Worm (Caenorhabditis elegans): ENCODE data around the gene col-144.
A peak's percentile ranks its signal among the peaks of the same experiment; 100 is the strongest.

Gene col-144

DNA sequence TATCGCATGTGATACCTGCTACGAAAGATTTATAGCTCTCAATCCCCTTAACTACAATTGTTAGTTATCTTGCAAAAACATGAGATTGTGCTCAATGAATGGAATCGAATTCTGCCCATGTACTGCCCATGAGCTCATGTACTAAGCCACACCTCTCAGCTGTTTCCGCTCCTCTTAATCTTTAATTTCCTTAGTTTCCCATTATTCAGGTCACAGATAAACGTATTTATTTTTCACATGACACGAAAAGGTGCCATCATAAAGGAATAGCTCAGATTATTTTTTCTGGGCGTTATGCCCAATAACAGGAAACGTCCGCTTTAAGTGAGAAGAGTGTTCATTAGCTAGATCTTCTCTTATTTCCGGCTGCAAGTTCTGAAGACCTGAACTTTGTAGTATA, 25.6 kb upstream of the col-144 start (continued):
- no peak for TF ChIP-seq mef-2 (tag; optimal IDR thresholded peaks at IDR 0.05)
- TF ChIP-seq ces-1 (GFP tag; optimal IDR thresholded peaks at IDR 0.05) = no peak
- TF ChIP-seq fkh-4 (tag; optimal IDR thresholded peaks at IDR 0.05; ENCODE audit: borderline replicate concordance) = no peak
- TF ChIP-seq mdl-1 (tag; optimal IDR thresholded peaks at IDR 0.05) = no peak
- TF ChIP-seq irx-1 (tag; optimal IDR thresholded peaks at IDR 0.05) = no peak
- no peak for TF ChIP-seq unc-130 (tag; optimal IDR thresholded peaks at IDR 0.05)
- no peak for TF ChIP-seq nhr-237 (tag; optimal IDR thresholded peaks at IDR 0.05)
- no peak for TF ChIP-seq alr-1 (tag; optimal IDR thresholded peaks at IDR 0.05; ENCODE audit: borderline replicate concordance)
- TF ChIP-seq aha-1 (tag; optimal IDR thresholded peaks at IDR 0.05) = no peak
- TF ChIP-seq pqm-1 (tag; optimal IDR thresholded peaks at IDR 0.05) = no peak
- TF ChIP-seq nhr-76 (tag; optimal IDR thresholded peaks at IDR 0.05) = no peak
- no peak for TF ChIP-seq efl-3 (GFP tag; optimal IDR thresholded peaks at IDR 0.05)
- TF ChIP-seq elt-3 (tag; optimal IDR thresholded peaks at IDR 0.05) = no peak
- no peak for TF ChIP-seq ceh-63 (GFP tag; optimal IDR thresholded peaks at IDR 0.05)
- peak; percentile 59 for TF ChIP-seq pax-3 (tag; optimal IDR thresholded peaks at IDR 0.05)
- TF ChIP-seq zip-4 (GFP tag; optimal IDR thresholded peaks at IDR 0.05) = no peak
- no peak for TF ChIP-seq snu-23 (GFP tag; optimal IDR thresholded peaks at IDR 0.05)
- TF ChIP-seq nhr-71 (tag; optimal IDR thresholded peaks at IDR 0.05) = peak; percentile 29
- peak; percentile 48 for TF ChIP-seq sox-4 (tag; optimal IDR thresholded peaks at IDR 0.05)
- TF ChIP-seq tbx-2 (tag; optimal IDR thresholded peaks at IDR 0.05) = no peak
- TF ChIP-seq grh-1 (GFP tag; IDR thresholded peaks at IDR 0.05) = no peak
- TF ChIP-seq isw-1 (GFP tag; IDR thresholded peaks at IDR 0.05) = no peak
- TF ChIP-seq nhr-19 (GFP tag; conservative IDR thresholded peaks at IDR 0.05) = no peak
- no peak for TF ChIP-seq ceh-8 (GFP tag; optimal IDR thresholded peaks at IDR 0.05)
- no peak for TF ChIP-seq hlh-4 (tag; optimal IDR thresholded peaks at IDR 0.05)
- no peak for TF ChIP-seq nhr-77 (tag; optimal IDR thresholded peaks at IDR 0.05)
- TF ChIP-seq lin-15B (tag; optimal IDR thresholded peaks at IDR 0.05) = no peak
- TF ChIP-seq Y116A8C.19 (tag; optimal IDR thresholded peaks at IDR 0.05; ENCODE audit: borderline replicate concordance) = no peak
- TF ChIP-seq swsn-7 (tag; optimal IDR thresholded peaks at IDR 0.05) = no peak
- peak; percentile 3 for TF ChIP-seq lin-14 (GFP tag; optimal IDR thresholded peaks at IDR 0.05)
- TF ChIP-seq hpl-2 (GFP tag; optimal IDR thresholded peaks at IDR 0.05) = no peak
- no peak for TF ChIP-seq ceh-82 (tag; optimal IDR thresholded peaks at IDR 0.05)
- no peak for TF ChIP-seq sptf-1 (tag; optimal IDR thresholded peaks at IDR 0.05)
- no peak for TF ChIP-seq snpc-4 (tag; optimal IDR thresholded peaks at IDR 0.05)
- TF ChIP-seq egl-13 (tag; optimal IDR thresholded peaks at IDR 0.05) = peak; percentile 61
- TF ChIP-seq unc-86 (tag; optimal IDR thresholded peaks at IDR 0.05) = no peak
- no peak for TF ChIP-seq mab-9 (GFP tag; IDR thresholded peaks at IDR 0.05)
- no peak for TF ChIP-seq efl-1 (optimal IDR thresholded peaks at IDR 0.05)
- TF ChIP-seq efl-1 (GFP tag; optimal IDR thresholded peaks at IDR 0.05 in 1 of 2) = peak in 1 of 2 experiments; percentile 59
- TF ChIP-seq nhr-11 (tag; optimal IDR thresholded peaks at IDR 0.05) = no peak
- TF ChIP-seq C04F5.9 (tag; optimal IDR thresholded peaks at IDR 0.05) = no peak
- TF ChIP-seq C16A3.4 (tag; optimal IDR thresholded peaks at IDR 0.05) = no peak
- TF ChIP-seq dsc-1 (tag; optimal IDR thresholded peaks at IDR 0.05) = peak; percentile 92
- no peak for TF ChIP-seq unc-30 (tag; optimal IDR thresholded peaks at IDR 0.05)
- no peak for TF ChIP-seq ztf-4 (tag; optimal IDR thresholded peaks at IDR 0.05)
- no peak for TF ChIP-seq ceh-88 (GFP tag; IDR thresholded peaks at IDR 0.05)
- peak; percentile 42 for TF ChIP-seq nhr-47 (tag; optimal IDR thresholded peaks at IDR 0.05)
- no peak for TF ChIP-seq dpl-1 (GFP tag; optimal IDR thresholded peaks at IDR 0.05)
- no peak for TF ChIP-seq xbp-1 (tag; optimal IDR thresholded peaks at IDR 0.05)
- no peak for TF ChIP-seq blmp-1 (tag; optimal IDR thresholded peaks at IDR 0.05)

All from whole organism, L1 larva.